Fruit fly (Drosophila melanogaster) whole organism, embryonic: ENCODE measurements around the gene Shc.

Source experiments
- ATbp ChIP-seq: fragments of 200-800 bp; sonication (Bioruptor generic); optimal IDR thresholded peaks from 2 replicates; lab custom pipeline; 2017; ENCODE audit warnings: missing biosample characterization, mild to moderate bottlenecking, missing genetic modification characterization, missing genetic modification reagents
- BtbVII ChIP-seq: fragments of 200-800 bp; sonication (Bioruptor generic); optimal IDR thresholded peaks from 3 replicates; lab custom pipeline; 2017; ENCODE audit warnings: missing biosample characterization, mild to moderate bottlenecking, missing genetic modification characterization
- CG10321 ChIP-seq: fragments of 200-800 bp; sonication (Bioruptor generic); IDR thresholded peaks from 2 replicates; pipeline ENCODE4 v1.3.6; 2022; ENCODE audit warnings: missing biosample characterization, missing genetic modification characterization
- CG10431 ChIP-seq: fragments of 200-800 bp; sonication (Bioruptor generic); optimal IDR thresholded peaks from 3 replicates; lab custom pipeline; 2018; ENCODE audit warnings: missing biosample characterization, mild to moderate bottlenecking, missing genetic modification characterization
- CG10543 ChIP-seq: fragments of 200-800 bp; sonication (Bioruptor generic); optimal IDR thresholded peaks from 3 replicates; lab custom pipeline; 2017; ENCODE audit warnings: missing biosample characterization, mild to moderate bottlenecking, missing genetic modification characterization, moderate library complexity
- CG12942 ChIP-seq: fragments of 200-800 bp; sonication (Bioruptor generic); optimal IDR thresholded peaks from 3 replicates; lab custom pipeline; 2016; ENCODE audit warnings: missing biosample characterization, missing genetic modification characterization
- CG1529 ChIP-seq: fragments of 200-800 bp; sonication (Bioruptor generic); optimal IDR thresholded peaks from 3 replicates; lab custom pipeline; 2018; ENCODE audit warnings: missing biosample characterization, missing genetic modification characterization
- CG1792 ChIP-seq: fragments of 200-800 bp; sonication (Bioruptor generic); optimal IDR thresholded peaks from 2 replicates; lab custom pipeline; 2016; ENCODE audit warnings: missing biosample characterization, missing genetic modification characterization
- CG18599 ChIP-seq: fragments of 200-800 bp; sonication (Bioruptor generic); optimal IDR thresholded peaks from 3 replicates; lab custom pipeline; 2017; ENCODE audit warnings: missing biosample characterization, missing genetic modification characterization, mild to moderate bottlenecking, moderate library complexity, missing genetic modification reagents
- CG30403 ChIP-seq: fragments of 200-800 bp; sonication (Bioruptor generic); optimal IDR thresholded peaks from 3 replicates; lab custom pipeline; 2016; ENCODE audit warnings: missing biosample characterization, missing genetic modification characterization
- CG32532 ChIP-seq: fragments of 200-800 bp; sonication (Bioruptor generic); IDR thresholded peaks from 2 replicates; pipeline ENCODE4 v1.3.6; 2022; ENCODE audit warnings: missing biosample characterization, missing genetic modification characterization
- CG3281 ChIP-seq: fragments of 200-800 bp; sonication (Bioruptor generic); optimal IDR thresholded peaks from 3 replicates; lab custom pipeline; 2017; ENCODE audit warnings: missing biosample characterization, mild to moderate bottlenecking, missing genetic modification characterization
- CG4424 ChIP-seq: fragments of 200-800 bp; sonication (Bioruptor generic); optimal IDR thresholded peaks from 3 replicates; lab custom pipeline; 2016; ENCODE audit warnings: missing biosample characterization, missing genetic modification characterization
- CG4617 ChIP-seq: fragments of 200-800 bp; sonication (Bioruptor generic); optimal IDR thresholded peaks from 3 replicates; lab custom pipeline; 2016; ENCODE audit warnings: missing biosample characterization, missing genetic modification characterization, borderline replicate concordance
- CG6765 ChIP-seq: fragments of 200-800 bp; sonication (Bioruptor generic); optimal IDR thresholded peaks from 3 replicates; lab custom pipeline; 2017; ENCODE audit warnings: missing biosample characterization, mild to moderate bottlenecking, missing genetic modification characterization
- CG6813 ChIP-seq: fragments of 200-800 bp; sonication (Bioruptor generic); optimal IDR thresholded peaks from 2 replicates; lab custom pipeline; 2017; ENCODE audit warnings: missing biosample characterization, missing genetic modification characterization, mild to moderate bottlenecking, moderate library complexity, missing genetic modification reagents
- CG7357 ChIP-seq: fragments of 200-800 bp; sonication (Bioruptor generic); IDR thresholded peaks from 3 replicates; pipeline ENCODE4 v1.3.6; 2022; ENCODE audit warnings: missing biosample characterization, missing genetic modification characterization
- CG9215 ChIP-seq: fragments of 200-800 bp; sonication (Bioruptor generic); IDR thresholded peaks from 2 replicates; pipeline ENCODE4 v1.3.6; 2022; ENCODE audit warnings: missing biosample characterization, missing genetic modification characterization
- CG9932 ChIP-seq: fragments of 200-800 bp; sonication (Bioruptor generic); IDR thresholded peaks from 2 replicates; pipeline ENCODE4 v1.3.6; 2022; ENCODE audit warnings: missing biosample characterization, missing genetic modification characterization
- Dek ChIP-seq: fragments of 200-800 bp; sonication (Bioruptor generic); optimal IDR thresholded peaks from 3 replicates; lab custom pipeline; 2019; ENCODE audit warnings: missing biosample characterization, mild to moderate bottlenecking, missing genetic modification characterization, moderate library complexity
- GATAe ChIP-seq: fragments of 200-800 bp; sonication (Bioruptor generic); conservative IDR thresholded peaks from 2 replicates; pipeline ENCODE4 v1.3.6; 2022; ENCODE audit warnings: missing biosample characterization, missing genetic modification characterization
- Hand ChIP-seq: fragments of 200-800 bp; sonication (Bioruptor generic); optimal IDR thresholded peaks from 2 replicates; lab custom pipeline; 2017; ENCODE audit warnings: mild to moderate bottlenecking, missing biosample characterization, missing genetic modification reagents, missing genetic modification characterization
- HmgD ChIP-seq: fragments of 200-800 bp; sonication (Bioruptor generic); optimal IDR thresholded peaks from 3 replicates; lab custom pipeline; 2016; ENCODE audit warnings: missing biosample characterization, missing genetic modification characterization
- Hr3 ChIP-seq: fragments of 200-800 bp; sonication (Bioruptor generic); optimal IDR thresholded peaks from 3 replicates; lab custom pipeline; 2016; ENCODE audit warnings: missing biosample characterization, missing genetic modification characterization
- Jarid2 ChIP-seq: fragments of 200-800 bp; sonication (Bioruptor generic); optimal IDR thresholded peaks from 3 replicates; lab custom pipeline; 2017; ENCODE audit warnings: mild to moderate bottlenecking, missing biosample characterization, missing genetic modification reagents, missing genetic modification characterization
- MESR4 ChIP-seq: fragments of 200-800 bp; sonication (Bioruptor generic); optimal IDR thresholded peaks from 2 replicates; lab custom pipeline; 2018; ENCODE audit warnings: missing biosample characterization, mild to moderate bottlenecking, missing genetic modification characterization, moderate library complexity
- Max ChIP-seq: fragments of 200-800 bp; sonication (Bioruptor generic); optimal IDR thresholded peaks from 2 replicates; lab custom pipeline; 2016; ENCODE audit warnings: missing biosample characterization, mild to moderate bottlenecking, missing genetic modification characterization
- NK7.1 ChIP-seq: fragments of 200-800 bp; sonication (Bioruptor generic); optimal IDR thresholded peaks from 3 replicates; lab custom pipeline; 2016; ENCODE audit warnings: missing biosample characterization, missing genetic modification characterization
- Scr ChIP-seq: fragments of 200-800 bp; sonication (Bioruptor generic); IDR thresholded peaks from 2 replicates; pipeline ENCODE4 v1.3.6; 2022; ENCODE audit warnings: missing biosample characterization, missing genetic modification characterization; ENCODE audit not compliant: partially characterized antibody
- bigmax ChIP-seq: fragments of 200-800 bp; sonication (Bioruptor generic); optimal IDR thresholded peaks from 2 replicates; lab custom pipeline; 2018; ENCODE audit warnings: missing biosample characterization, mild to moderate bottlenecking, missing genetic modification characterization
- btn ChIP-seq: fragments of 200-800 bp; sonication (Bioruptor generic); optimal IDR thresholded peaks from 2 replicates; lab custom pipeline; 2016; ENCODE audit warnings: missing biosample characterization, missing genetic modification characterization
- chinmo ChIP-seq: fragments of 200-800 bp; sonication (Bioruptor generic); IDR thresholded peaks from 4 replicates; pipeline ENCODE4 v1.3.6; 2022; ENCODE audit warnings: missing biosample characterization, missing genetic modification characterization; ENCODE audit not compliant: partially characterized antibody
- crc ChIP-seq: fragments of 200-800 bp; sonication (Bioruptor generic); optimal IDR thresholded peaks from 2 replicates; lab custom pipeline; 2016; ENCODE audit warnings: missing biosample characterization, missing genetic modification characterization
- crol ChIP-seq: fragments of 200-800 bp; sonication (Bioruptor generic); IDR thresholded peaks from 2 replicates; pipeline ENCODE4 v1.3.6; 2022; ENCODE audit warnings: missing biosample characterization, missing genetic modification characterization
- emc ChIP-seq: fragments of 200-800 bp; sonication (Bioruptor generic); optimal IDR thresholded peaks from 2 replicates; lab custom pipeline; 2016; ENCODE audit warnings: missing biosample characterization, missing genetic modification characterization
- h ChIP-seq: fragments of >200 bp; optimal IDR thresholded peaks from 2 replicates; lab custom pipeline; 2017
- inv ChIP-seq: fragments of 200-800 bp; sonication (Bioruptor generic); IDR thresholded peaks from 2 replicates; pipeline ENCODE4 v1.3.6; 2022; ENCODE audit warnings: missing biosample characterization, missing genetic modification characterization; ENCODE audit not compliant: partially characterized antibody
- klu ChIP-seq: fragments of 200-800 bp; sonication (Bioruptor generic); IDR thresholded peaks from 2 replicates; pipeline ENCODE4 v1.3.6; 2022; ENCODE audit warnings: missing biosample characterization, missing genetic modification characterization
- nmo ChIP-seq: fragments of 200-800 bp; sonication (Bioruptor generic); optimal IDR thresholded peaks from 2 replicates; lab custom pipeline; 2018; ENCODE audit warnings: missing biosample characterization, mild to moderate bottlenecking, missing genetic modification characterization, moderate library complexity
- pan ChIP-seq, 4 experiments: fragments of >200 bp in 3 of 4; fragments of 200-800 bp in 1 of 4; sonication (Bioruptor generic) in 1 of 4; optimal IDR thresholded peaks in 3 of 4; IDR thresholded peaks in 1 of 4; 2 replicates each; pipeline versions ENCODE4 v1.3.6 to Lab custom; 2017 to 2022; ENCODE audit warnings: missing biosample characterization in 2 of 4, missing genetic modification characterization in 2 of 4, mixed read lengths in 1 of 4
- pros ChIP-seq: fragments of 200-800 bp; sonication (Bioruptor generic); optimal IDR thresholded peaks from 3 replicates; lab custom pipeline; 2019; ENCODE audit warnings: missing biosample characterization, mild to moderate bottlenecking, missing genetic modification characterization, moderate library complexity
- ranshi ChIP-seq: fragments of 200-800 bp; sonication (Bioruptor generic); IDR thresholded peaks from 2 replicates; pipeline ENCODE4 v1.3.6; 2022; ENCODE audit warnings: missing biosample characterization, missing genetic modification characterization
- run ChIP-seq: fragments of 200-800 bp; sonication (Bioruptor generic); optimal IDR thresholded peaks from 3 replicates; lab custom pipeline; 2018; ENCODE audit warnings: missing biosample characterization, mild to moderate bottlenecking, missing genetic modification characterization
- salm ChIP-seq: fragments of 200-800 bp; sonication (Bioruptor generic); optimal IDR thresholded peaks from 2 replicates; lab custom pipeline; 2018; ENCODE audit warnings: missing biosample characterization, mild to moderate bottlenecking, missing genetic modification characterization
- scrt ChIP-seq: fragments of 200-800 bp; sonication (Bioruptor generic); optimal IDR thresholded peaks from 2 replicates; lab custom pipeline; 2018; ENCODE audit warnings: missing biosample characterization, mild to moderate bottlenecking, missing genetic modification characterization, moderate library complexity
- tgo ChIP-seq: fragments of 200-800 bp; sonication (Bioruptor generic); IDR thresholded peaks from 3 replicates; pipeline ENCODE4 v1.3.6; 2022; ENCODE audit warnings: missing biosample characterization, missing genetic modification characterization
- tll ChIP-seq, 2 experiments: fragments of 200-800 bp in 1 of 2; fragments of >200 bp in 1 of 2; sonication (Bioruptor generic) in 1 of 2; optimal IDR thresholded peaks; 2 replicates each; lab custom pipeline; 2017 to 2019; ENCODE audit warnings: missing biosample characterization in 2 of 2, missing genetic modification characterization in 2 of 2, mild to moderate bottlenecking in 1 of 2, moderate library complexity in 1 of 2
- ttk ChIP-seq: fragments of 200-800 bp; sonication (Bioruptor generic); IDR thresholded peaks from 2 replicates; pipeline ENCODE4 v2.1.2; 2022; ENCODE audit warnings: missing biosample characterization, missing genetic modification characterization
- tx ChIP-seq: fragments of 200-800 bp; sonication (Bioruptor generic); optimal IDR thresholded peaks from 2 replicates; lab custom pipeline; 2016; ENCODE audit warnings: missing biosample characterization, missing genetic modification characterization

Gene Shc

dm6 chr3L:9447239-9447777 is 20.5 kb downstream of the Shc start (continued):
- TF ChIP-seq CG4424 (GFP tag; lab: Kevin White, UChicago) (no peak), CG7357 (GFP tag; lab: Robert Waterston, UW) (no peak), inv (GFP tag; lab: Robert Waterston, UW) (no peak), CG10431 (peak; percentile 97), emc (GFP tag; lab: Kevin White, UChicago) (no peak), CG32532 (GFP tag; lab: Robert Waterston, UW) (peak; percentile 12; the same call in 1 of the 2 replicates), Jarid2 (GFP tag; lab: Kevin White, UChicago) (no peak), CG3281 (GFP tag; lab: Kevin White, UChicago) (no peak), Max (GFP tag; lab: Kevin White, UChicago) (no peak), CG10543 (GFP tag; lab: Kevin White, UChicago) (peak; percentile 43), pan (optimal IDR thresholded peaks at IDR 0.05; lab: Kevin White, UChicago) (no peak), pan (GFP tag; optimal IDR thresholded peaks at IDR 0.05 in 1 of 2, IDR thresholded peaks at IDR 0.05 in 1 of 2) (peak in 1 of 2 experiments; percentile 7), CG4617 (GFP tag; lab: Kevin White, UChicago) (no peak), Scr (GFP tag; lab: Robert Waterston, UW) (0 out of 2 replicates have a peak, but pooled peaks have one; percentile 12), btn (GFP tag; lab: Kevin White, UChicago) (no peak), CG30403 (GFP tag; lab: Kevin White, UChicago) (no peak), ranshi (no peak), HmgD (GFP tag; lab: Kevin White, UChicago) (no peak), MESR4 (peak; percentile 20), CG10321 (GFP tag; lab: Robert Waterston, UW) (no peak), CG9215 (no peak), ttk (GFP tag; lab: Robert Waterston, UW) (no peak), klu (no peak), nmo (no peak), Dek (tag; lab: Kevin White, UChicago) (no peak), scrt (GFP tag; lab: Kevin White, UChicago) (peak; percentile 46), ATbp (GFP tag; lab: Kevin White, UChicago) (no peak), BtbVII (GFP tag; lab: Kevin White, UChicago) (peak; percentile 1), CG1792 (no peak), Hr3 (GFP tag; lab: Kevin White, UChicago) (no peak), bigmax (GFP tag; lab: Kevin White, UChicago) (no peak), CG18599 (GFP tag; lab: Kevin White, UChicago) (peak; percentile 50), tgo (GFP tag; lab: Robert Waterston, UW) (no peak), pros (peak; percentile 59), run (no peak), CG1529 (GFP tag; lab: Kevin White, UChicago) (no peak), salm (tag; lab: Kevin White, UChicago) (no peak), GATAe (peak; percentile 79; the same call in 1 of the 2 replicates), CG12942 (GFP tag; lab: Kevin White, UChicago) (no peak), CG6765 (GFP tag; lab: Kevin White, UChicago) (no peak), crol (peak; percentile 56; the same call in 1 of the 2 replicates), CG6813 (GFP tag; lab: Kevin White, UChicago) (no peak), NK7.1 (GFP tag; lab: Kevin White, UChicago) (no peak), crc (GFP tag; lab: Kevin White, UChicago) (no peak), chinmo (peak; percentile 78; the same call in 2 of the 4 replicates), Hand (GFP tag; lab: Kevin White, UChicago) (no peak), tll (GFP tag; optimal IDR thresholded peaks at IDR 0.05; lab: Kevin White, UChicago) (peak in 1 of 2 experiments; percentile 45), h (lab: Kevin White, UChicago) (no peak), tx (GFP tag; lab: Kevin White, UChicago) (no peak), CG9932 (GFP tag; lab: Robert Waterston, UW) (0 out of 2 replicates have a peak, but pooled peaks have one; percentile 11)
